Fruit fly (Drosophila melanogaster) Kc167 (cell line): Measurements from ENCODE around the gene nop5.

Source experiments
- Myc ChIP-seq: fragments of >200 bp; optimal IDR thresholded peaks from 2 replicates; lab custom pipeline; 2017; ENCODE audit warnings: missing external identifiers
- Sin3A ChIP-seq: fragments of >200 bp; optimal IDR thresholded peaks from 2 replicates; lab custom pipeline; 2018; ENCODE audit warnings: missing external identifiers
- h ChIP-seq: fragments of >200 bp; optimal IDR thresholded peaks from 3 replicates; lab custom pipeline; 2018; ENCODE audit warnings: missing external identifiers
- insv ChIP-seq: fragments of >200 bp; optimal IDR thresholded peaks from 3 replicates; lab custom pipeline; 2018; ENCODE audit warnings: missing external identifiers
- psq ChIP-seq: fragments of >200 bp; optimal IDR thresholded peaks from 2 replicates; lab custom pipeline; 2017; ENCODE audit warnings: missing external identifiers
- ttk ChIP-seq: sonication (Bioruptor generic); optimal IDR thresholded peaks from 2 replicates; lab custom pipeline; 2017; ENCODE audit warnings: missing external identifiers

DNA sequence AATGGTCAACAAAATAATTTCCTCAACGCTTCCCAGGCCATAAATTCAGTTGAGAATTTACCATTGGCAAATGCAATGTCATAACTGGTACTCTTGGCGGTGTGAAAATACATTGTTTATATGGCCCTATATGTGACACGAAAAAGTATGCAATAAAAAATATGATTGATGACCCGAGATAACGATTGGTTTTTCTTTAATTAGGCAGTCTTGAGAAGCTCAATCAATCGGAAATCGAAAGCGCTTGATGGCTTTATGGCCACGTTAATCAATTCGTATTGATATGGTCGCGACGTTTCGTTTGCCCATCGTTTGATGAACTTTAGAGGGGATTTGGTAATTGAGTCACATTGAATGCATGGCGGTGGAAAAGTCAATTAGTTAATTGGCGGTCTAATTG is 47.8 kb downstream of the nop5 start:
- TF ChIP-seq psq (no peak), Sin3A (lab: Kevin White, UChicago) (no peak), h (lab: Kevin White, UChicago) (no peak), Myc (lab: Kevin White, UChicago) (no peak), insv (no peak), ttk (lab: Kevin White, UChicago) (no peak)
